Fruit fly (Drosophila melanogaster) whole organism, embryonic: Measurements from ENCODE around the gene Sec23.
A peak's percentile ranks its signal among the peaks of the same experiment; 100 is the strongest.

Source experiments
- Atf-2 ChIP-seq: fragments of 200-800 bp; sonication (Bioruptor generic); optimal IDR thresholded peaks from 2 replicates; lab custom pipeline; 2016; ENCODE audit warnings: missing biosample characterization, missing genetic modification characterization
- Atf3 ChIP-seq: fragments of 200-800 bp; sonication (Bioruptor generic); optimal IDR thresholded peaks from 3 replicates; lab custom pipeline; 2016; ENCODE audit warnings: missing biosample characterization, missing genetic modification characterization
- Awh ChIP-seq: fragments of 200-800 bp; sonication (Bioruptor generic); IDR thresholded peaks from 2 replicates; pipeline ENCODE4, ENCODE4 v1.3.6; 2022; ENCODE audit warnings: missing biosample characterization, missing genetic modification characterization
- BtbVII ChIP-seq: fragments of 200-800 bp; sonication (Bioruptor generic); optimal IDR thresholded peaks from 3 replicates; lab custom pipeline; 2017; ENCODE audit warnings: missing biosample characterization, mild to moderate bottlenecking, missing genetic modification characterization
- CG1024 ChIP-seq: fragments of 200-800 bp; sonication (Bioruptor generic); IDR thresholded peaks from 2 replicates; pipeline ENCODE4 v1.3.6; 2022; ENCODE audit warnings: missing biosample characterization, missing genetic modification characterization
- CG11247 ChIP-seq: fragments of 200-800 bp; sonication (Bioruptor generic); IDR thresholded peaks from 2 replicates; pipeline ENCODE4 v1.3.6; 2022; ENCODE audit warnings: missing biosample characterization, missing genetic modification characterization
- CG12391 ChIP-seq: fragments of 200-800 bp; sonication (Bioruptor generic); optimal IDR thresholded peaks from 3 replicates; lab custom pipeline; 2018; ENCODE audit warnings: missing biosample characterization, mild to moderate bottlenecking, missing genetic modification characterization, moderate library complexity
- CG13296 ChIP-seq: fragments of 200-800 bp; sonication (Bioruptor generic); optimal IDR thresholded peaks from 3 replicates; lab custom pipeline; 2018; ENCODE audit warnings: missing biosample characterization, mild to moderate bottlenecking, missing genetic modification characterization
- CG14441 ChIP-seq: fragments of 200-800 bp; sonication (Bioruptor generic); IDR thresholded peaks from 2 replicates; pipeline ENCODE4 v1.3.6; 2022; ENCODE audit warnings: missing biosample characterization, missing genetic modification characterization
- CG17829 ChIP-seq: fragments of 200-800 bp; optimal IDR thresholded peaks from 2 replicates; lab custom pipeline; 2019; ENCODE audit warnings: missing biosample characterization, mild to moderate bottlenecking, missing genetic modification characterization, moderate library complexity
- CG18262 ChIP-seq: fragments of 200-800 bp; optimal IDR thresholded peaks from 3 replicates; lab custom pipeline; 2019; ENCODE audit warnings: missing biosample characterization, mild to moderate bottlenecking, missing genetic modification characterization, moderate library complexity
- CG2875 ChIP-seq: fragments of 200-800 bp; sonication (Bioruptor generic); optimal IDR thresholded peaks from 2 replicates; lab custom pipeline; 2017; ENCODE audit warnings: missing biosample characterization, mild to moderate bottlenecking, missing genetic modification characterization, missing genetic modification reagents
- CG30431 ChIP-seq: fragments of 200-800 bp; sonication (Bioruptor generic); optimal IDR thresholded peaks from 2 replicates; lab custom pipeline; 2017; ENCODE audit warnings: missing biosample characterization, missing genetic modification characterization
- CG4328 ChIP-seq: fragments of 200-800 bp; sonication (Bioruptor generic); optimal IDR thresholded peaks from 3 replicates; lab custom pipeline; 2017; ENCODE audit warnings: missing biosample characterization, missing genetic modification reagents, missing genetic modification characterization
- CG4617 ChIP-seq: fragments of 200-800 bp; sonication (Bioruptor generic); optimal IDR thresholded peaks from 3 replicates; lab custom pipeline; 2016; ENCODE audit warnings: missing biosample characterization, missing genetic modification characterization, borderline replicate concordance
- CG6272 ChIP-seq: fragments of 200-800 bp; sonication (Bioruptor generic); IDR thresholded peaks from 2 replicates; pipeline ENCODE4 v1.3.6; 2022; ENCODE audit warnings: missing biosample characterization, missing genetic modification characterization
- CG6654 ChIP-seq: fragments of 200-800 bp; sonication (Bioruptor generic); optimal IDR thresholded peaks from 2 replicates; lab custom pipeline; 2017; ENCODE audit warnings: missing biosample characterization, mild to moderate bottlenecking, missing genetic modification characterization
- CG6683 ChIP-seq: fragments of 200-800 bp; sonication (Bioruptor generic); optimal IDR thresholded peaks from 2 replicates; lab custom pipeline; 2017; ENCODE audit warnings: missing biosample characterization, mild to moderate bottlenecking, missing genetic modification characterization, missing genetic modification reagents
- CG6854 ChIP-seq: fragments of 200-800 bp; sonication (Bioruptor generic); optimal IDR thresholded peaks from 3 replicates; lab custom pipeline; 2017; ENCODE audit warnings: missing biosample characterization, mild to moderate bottlenecking, missing genetic modification characterization
- CG7839 ChIP-seq: fragments of 200-800 bp; sonication (Bioruptor generic); optimal IDR thresholded peaks from 3 replicates; lab custom pipeline; 2018; ENCODE audit warnings: missing biosample characterization, mild to moderate bottlenecking, missing genetic modification characterization, moderate library complexity
- CG8281 ChIP-seq: fragments of 200-800 bp; sonication (Bioruptor generic); optimal IDR thresholded peaks from 2 replicates; lab custom pipeline; 2018; ENCODE audit warnings: missing biosample characterization, mild to moderate bottlenecking, missing genetic modification characterization, moderate library complexity
- CG9609 ChIP-seq: fragments of 200-800 bp; sonication (Bioruptor generic); optimal IDR thresholded peaks from 3 replicates; lab custom pipeline; 2016; ENCODE audit warnings: missing biosample characterization, missing genetic modification characterization
- CoRest ChIP-seq: fragments of 200-800 bp; sonication (Bioruptor generic); optimal IDR thresholded peaks from 3 replicates; lab custom pipeline; 2018; ENCODE audit warnings: missing biosample characterization, mild to moderate bottlenecking, missing genetic modification characterization, moderate library complexity
- Dad ChIP-seq: fragments of 200-800 bp; sonication (Bioruptor generic); optimal IDR thresholded peaks from 3 replicates; lab custom pipeline; 2016; ENCODE audit warnings: missing biosample characterization, missing genetic modification characterization
- Doc3 ChIP-seq: fragments of 200-800 bp; sonication (Bioruptor generic); IDR thresholded peaks from 3 replicates; pipeline ENCODE4 v1.3.6; 2022; ENCODE audit warnings: missing biosample characterization, missing genetic modification characterization; ENCODE audit not compliant: partially characterized antibody
- Drgx ChIP-seq: fragments of 200-800 bp; sonication (Bioruptor generic); IDR thresholded peaks from 2 replicates; pipeline ENCODE4 v1.3.6; 2022; ENCODE audit warnings: missing biosample characterization, missing genetic modification characterization
- Hand ChIP-seq: fragments of 200-800 bp; sonication (Bioruptor generic); optimal IDR thresholded peaks from 2 replicates; lab custom pipeline; 2017; ENCODE audit warnings: mild to moderate bottlenecking, missing biosample characterization, missing genetic modification reagents, missing genetic modification characterization
- HmgZ ChIP-seq: fragments of 200-800 bp; sonication (Bioruptor generic); optimal IDR thresholded peaks from 2 replicates; lab custom pipeline; 2018; ENCODE audit warnings: missing biosample characterization, mild to moderate bottlenecking, missing genetic modification characterization
- Hr78 ChIP-seq, 2 experiments: fragments of 200-800 bp in 1 of 2; fragments of >200 bp in 1 of 2; sonication (Bioruptor generic) in 1 of 2; optimal IDR thresholded peaks; 2 replicates each; lab custom pipeline; 2017 to 2019; ENCODE audit warnings: missing biosample characterization in 2 of 2, missing genetic modification characterization in 2 of 2, mild to moderate bottlenecking in 1 of 2, moderate library complexity in 1 of 2
- Oli ChIP-seq: fragments of 200-800 bp; sonication (Bioruptor generic); optimal IDR thresholded peaks from 2 replicates; lab custom pipeline; 2018; ENCODE audit warnings: missing biosample characterization, mild to moderate bottlenecking, missing genetic modification characterization, moderate library complexity
- Optix ChIP-seq: fragments of 200-800 bp; sonication (Bioruptor generic); IDR thresholded peaks from 3 replicates; pipeline ENCODE4 v1.3.6; 2022; ENCODE audit warnings: missing biosample characterization, missing genetic modification characterization
- PHDP ChIP-seq: fragments of 200-800 bp; sonication (Bioruptor generic); optimal IDR thresholded peaks from 3 replicates; lab custom pipeline; 2018; ENCODE audit warnings: missing biosample characterization, mild to moderate bottlenecking, missing genetic modification characterization, moderate library complexity
- Sox100B ChIP-seq: fragments of 200-800 bp; sonication (Bioruptor generic); optimal IDR thresholded peaks from 3 replicates; lab custom pipeline; 2018; ENCODE audit warnings: missing biosample characterization, mild to moderate bottlenecking, missing genetic modification characterization
- Tbp ChIP-seq: fragments of >200 bp; optimal IDR thresholded peaks from 2 replicates; lab custom pipeline; 2018; ENCODE audit warnings: missing biosample characterization, missing genetic modification characterization
- Usf ChIP-seq: fragments of 200-800 bp; sonication (Bioruptor generic); optimal IDR thresholded peaks from 2 replicates; lab custom pipeline; 2017; ENCODE audit warnings: missing genotype, missing biosample characterization, missing genetic modification characterization
- bbx ChIP-seq: fragments of 200-800 bp; sonication (Bioruptor generic); IDR thresholded peaks from 2 replicates; pipeline ENCODE4 v1.3.6; 2022; ENCODE audit warnings: missing biosample characterization, missing genetic modification characterization; ENCODE audit not compliant: partially characterized antibody
- cg ChIP-seq: fragments of 200-800 bp; sonication (Bioruptor generic); optimal IDR thresholded peaks from 3 replicates; lab custom pipeline; 2019; ENCODE audit warnings: missing biosample characterization, mild to moderate bottlenecking, missing genetic modification characterization, moderate library complexity
- chinmo ChIP-seq: fragments of 200-800 bp; sonication (Bioruptor generic); IDR thresholded peaks from 4 replicates; pipeline ENCODE4 v1.3.6; 2022; ENCODE audit warnings: missing biosample characterization, missing genetic modification characterization; ENCODE audit not compliant: partially characterized antibody
- dan ChIP-seq: fragments of 200-800 bp; sonication (Bioruptor generic); IDR thresholded peaks from 2 replicates; pipeline ENCODE4 v1.3.6; 2022; ENCODE audit warnings: missing biosample characterization, missing genetic modification characterization
- fd102C ChIP-seq: fragments of 200-800 bp; sonication (Bioruptor generic); optimal IDR thresholded peaks from 2 replicates; lab custom pipeline; 2018; ENCODE audit warnings: missing biosample characterization, mild to moderate bottlenecking, missing genetic modification characterization, moderate library complexity
- fru ChIP-seq: fragments of >200 bp; optimal IDR thresholded peaks from 2 replicates; lab custom pipeline; 2017
- ham ChIP-seq: fragments of 200-800 bp; sonication (Bioruptor generic); IDR thresholded peaks from 2 replicates; pipeline ENCODE4 v1.3.6; 2022; ENCODE audit warnings: missing biosample characterization, missing genetic modification characterization
- her ChIP-seq: fragments of 200-800 bp; sonication (Bioruptor generic); optimal IDR thresholded peaks from 2 replicates; lab custom pipeline; 2016; ENCODE audit warnings: missing biosample characterization, missing genetic modification characterization
- jumu ChIP-seq: fragments of 200-800 bp; sonication (Bioruptor generic); optimal IDR thresholded peaks from 3 replicates; lab custom pipeline; 2016; ENCODE audit warnings: missing biosample characterization, missing genetic modification characterization
- luna ChIP-seq: fragments of 200-800 bp; sonication (Bioruptor generic); optimal IDR thresholded peaks from 2 replicates; lab custom pipeline; 2016; ENCODE audit warnings: missing biosample characterization, missing genetic modification characterization
- nerfin-1 ChIP-seq: fragments of 200-800 bp; sonication (Bioruptor generic); optimal IDR thresholded peaks from 3 replicates; lab custom pipeline; 2019; ENCODE audit warnings: missing biosample characterization, mild to moderate bottlenecking, missing genetic modification characterization, moderate library complexity
- rib ChIP-seq: fragments of 200-800 bp; sonication (Bioruptor generic); IDR thresholded peaks from 2 replicates; pipeline ENCODE4 v1.3.6; 2022; ENCODE audit warnings: missing biosample characterization, missing genetic modification characterization
- salm ChIP-seq: fragments of 200-800 bp; sonication (Bioruptor generic); optimal IDR thresholded peaks from 2 replicates; lab custom pipeline; 2018; ENCODE audit warnings: missing biosample characterization, mild to moderate bottlenecking, missing genetic modification characterization
- scrt ChIP-seq: fragments of 200-800 bp; sonication (Bioruptor generic); optimal IDR thresholded peaks from 2 replicates; lab custom pipeline; 2018; ENCODE audit warnings: missing biosample characterization, mild to moderate bottlenecking, missing genetic modification characterization, moderate library complexity
- seq ChIP-seq: fragments of 200-800 bp; sonication (Bioruptor generic); IDR thresholded peaks from 2 replicates; pipeline ENCODE4 v1.3.6; 2022; ENCODE audit warnings: missing biosample characterization, missing genetic modification characterization
- sug ChIP-seq: fragments of 200-800 bp; optimal IDR thresholded peaks from 2 replicates; lab custom pipeline; 2019; ENCODE audit warnings: missing biosample characterization, mild to moderate bottlenecking, missing genetic modification characterization, moderate library complexity
- trem ChIP-seq: fragments of 200-800 bp; optimal IDR thresholded peaks from 3 replicates; lab custom pipeline; 2019; ENCODE audit warnings: missing biosample characterization, mild to moderate bottlenecking, missing genetic modification characterization, moderate library complexity

The Sec23 gene

dm6 chr3R:5624115-5624878 lies 24.6 kb upstream of the Sec23 start, which contains the start of the genes Dph4, Spec2 and RpL13A (continued):
- TF ChIP-seq ham (GFP tag; lab: Robert Waterston, UW), result no peak
- peak; percentile 88 for TF ChIP-seq Atf-2 (GFP tag; lab: Kevin White, UChicago)
- TF ChIP-seq CG30431, result peak; percentile 86
- no peak for TF ChIP-seq Drgx
- peak; percentile 84 for TF ChIP-seq Atf3
- TF ChIP-seq rib (GFP tag; lab: Robert Waterston, UW), result no peak
- TF ChIP-seq trem (tag; lab: Kevin White, UChicago), result peak; percentile 94
- TF ChIP-seq CG6654 (GFP tag; lab: Kevin White, UChicago), result peak; percentile 74
- peak; percentile 94 for TF ChIP-seq Dad (GFP tag; lab: Kevin White, UChicago)
- TF ChIP-seq Oli (tag; lab: Kevin White, UChicago), result peak; percentile 64
- TF ChIP-seq CoRest (tag; lab: Kevin White, UChicago), result peak; percentile 82
- peak; percentile 81 for TF ChIP-seq jumu (GFP tag; lab: Kevin White, UChicago)
- TF ChIP-seq sug (tag; lab: Kevin White, UChicago), result peak; percentile 91
- peak; percentile 94 for TF ChIP-seq BtbVII
- peak; percentile 89 for TF ChIP-seq nerfin-1
- peak; percentile 95 for TF ChIP-seq CG9609 (GFP tag; lab: Kevin White, UChicago)
- peak; percentile 95 for TF ChIP-seq CG6854 (GFP tag; lab: Kevin White, UChicago)
- peak; percentile 90 for TF ChIP-seq Sox100B
- no peak for TF ChIP-seq fru (lab: Kevin White, UChicago)
- TF ChIP-seq PHDP (tag; lab: Kevin White, UChicago), result peak; percentile 92
- peak; percentile 52 for TF ChIP-seq Tbp
- peak; percentile 87 for TF ChIP-seq fd102C
- TF ChIP-seq Doc3 (GFP tag; lab: Robert Waterston, UW), result no peak
- TF ChIP-seq seq (GFP tag; lab: Robert Waterston, UW), result no peak
- TF ChIP-seq CG17829 (tag; lab: Kevin White, UChicago), result peak; percentile 91
- peak in 1 of 2 experiments; percentile 52 for TF ChIP-seq Hr78 (GFP tag; optimal IDR thresholded peaks at IDR 0.05; lab: Kevin White, UChicago)
- TF ChIP-seq scrt (GFP tag; lab: Kevin White, UChicago), result peak; percentile 89
- peak; percentile 91 for TF ChIP-seq CG12391 (tag; lab: Kevin White, UChicago)
- TF ChIP-seq chinmo, result no peak
- no peak for TF ChIP-seq CG1024 (GFP tag; lab: Robert Waterston, UW)
- no peak for TF ChIP-seq CG11247
- TF ChIP-seq CG18262, result peak; percentile 82
- peak; percentile 93 for TF ChIP-seq luna (GFP tag; lab: Kevin White, UChicago)
- TF ChIP-seq CG13296, result peak; percentile 95
- TF ChIP-seq CG14441 (GFP tag; lab: Robert Waterston, UW), result no peak
- peak; percentile 49; the same call in 1 of the 2 replicates for TF ChIP-seq CG6272 (GFP tag; lab: Robert Waterston, UW)
- TF ChIP-seq CG4617, result peak; percentile 83
- TF ChIP-seq HmgZ (tag; lab: Kevin White, UChicago), result peak; percentile 94
- peak; percentile 82 for TF ChIP-seq salm
- TF ChIP-seq Usf (GFP tag; lab: Kevin White, UChicago), result peak; percentile 90

DNA sequence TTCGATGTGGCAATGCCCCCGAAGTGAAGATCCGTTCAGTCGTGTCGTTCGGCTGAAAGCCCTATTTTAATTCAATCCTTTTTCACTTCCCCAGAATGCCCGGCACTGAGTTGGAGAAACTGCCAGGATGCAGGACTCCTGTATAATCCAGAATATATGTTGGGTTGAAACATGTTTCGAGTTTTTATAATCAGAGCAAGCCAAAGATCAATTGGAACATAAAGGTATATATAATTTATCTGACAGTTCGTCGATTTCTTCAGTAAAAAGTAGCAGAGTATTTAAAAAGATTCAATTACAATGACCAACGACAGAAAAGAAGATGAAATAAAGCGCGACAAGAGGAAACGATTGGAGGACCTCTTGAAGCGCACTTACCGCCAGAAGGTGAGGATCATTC lies 21.3 kb upstream of the Sec23 start, which contains the start of gene CG31551:
TSS of gene CG31551 (plus strand) at position 301 of the 400 bp plus-strand sequence.
- TF ChIP-seq CG7839 (tag; lab: Kevin White, UChicago), result no peak
- TF ChIP-seq cg (GFP tag; lab: Kevin White, UChicago), result no peak
- TF ChIP-seq CG2875 (GFP tag; lab: Kevin White, UChicago), result no peak
- no peak for TF ChIP-seq bbx (GFP tag; lab: Robert Waterston, UW)
- no peak for TF ChIP-seq CG6683 (GFP tag; lab: Kevin White, UChicago)
- TF ChIP-seq Hand (GFP tag; lab: Kevin White, UChicago), result no peak
- no peak for TF ChIP-seq Awh (GFP tag; lab: Robert Waterston, UW)
- no peak for TF ChIP-seq dan (GFP tag; lab: Robert Waterston, UW)
- TF ChIP-seq CG4328 (GFP tag; lab: Kevin White, UChicago), result no peak
- TF ChIP-seq her (GFP tag; lab: Kevin White, UChicago), result no peak
- TF ChIP-seq Optix, result no peak
- no peak for TF ChIP-seq CG8281 (tag; lab: Kevin White, UChicago)
- TF ChIP-seq, all 482 proteins: peak for 0
